Fruit fly (Drosophila melanogaster) whole organism, embryonic: ENCODE measurements around the gene CG34135.
A peak's percentile ranks its signal among the peaks of the same experiment; 100 is the strongest.

Experiments used
- Abd-B ChIP-seq: fragments of 200-800 bp; sonication (Bioruptor generic); optimal IDR thresholded peaks from 2 replicates; lab custom pipeline; 2018; ENCODE audit warnings: missing biosample characterization, mild to moderate bottlenecking, missing genetic modification characterization, moderate library complexity
- Atf6 ChIP-seq: fragments of 200-800 bp; sonication (Bioruptor generic); IDR thresholded peaks from 2 replicates; pipeline ENCODE4 v1.3.6; 2022; ENCODE audit warnings: missing biosample characterization, missing genetic modification characterization
- B-H1 ChIP-seq: fragments of 200-800 bp; sonication (Bioruptor generic); IDR thresholded peaks from 3 replicates; pipeline ENCODE4 v1.3.6; 2022; ENCODE audit warnings: missing biosample characterization, missing genetic modification characterization
- CG10321 ChIP-seq: fragments of 200-800 bp; sonication (Bioruptor generic); IDR thresholded peaks from 2 replicates; pipeline ENCODE4 v1.3.6; 2022; ENCODE audit warnings: missing biosample characterization, missing genetic modification characterization
- CG13123 ChIP-seq: fragments of 200-800 bp; sonication (Bioruptor generic); optimal IDR thresholded peaks from 2 replicates; lab custom pipeline; 2016; ENCODE audit warnings: missing biosample characterization, missing genetic modification characterization
- CG13424 ChIP-seq: fragments of 200-800 bp; sonication (Bioruptor generic); optimal IDR thresholded peaks from 2 replicates; lab custom pipeline; 2019; ENCODE audit warnings: missing biosample characterization, mild to moderate bottlenecking, missing genetic modification characterization, moderate library complexity
- CG13624 ChIP-seq: fragments of 200-800 bp; sonication (Bioruptor generic); optimal IDR thresholded peaks from 2 replicates; lab custom pipeline; 2016; ENCODE audit warnings: missing biosample characterization, missing genetic modification characterization
- CG13775 ChIP-seq: fragments of 200-800 bp; sonication (Bioruptor generic); optimal IDR thresholded peaks from 3 replicates; lab custom pipeline; 2017; ENCODE audit warnings: missing biosample characterization, mild to moderate bottlenecking, missing genetic modification characterization
- CG14441 ChIP-seq: fragments of 200-800 bp; sonication (Bioruptor generic); IDR thresholded peaks from 2 replicates; pipeline ENCODE4 v1.3.6; 2022; ENCODE audit warnings: missing biosample characterization, missing genetic modification characterization
- CG16815 ChIP-seq: fragments of 200-800 bp; sonication (Bioruptor generic); optimal IDR thresholded peaks from 3 replicates; lab custom pipeline; 2017; ENCODE audit warnings: missing biosample characterization, mild to moderate bottlenecking, missing genetic modification characterization
- CG17802 ChIP-seq: fragments of 200-800 bp; sonication (Bioruptor generic); optimal IDR thresholded peaks from 2 replicates; lab custom pipeline; 2018; ENCODE audit warnings: missing biosample characterization, mild to moderate bottlenecking, missing genetic modification characterization, moderate library complexity
- CG1832 ChIP-seq: fragments of 200-800 bp; sonication (Bioruptor generic); optimal IDR thresholded peaks from 2 replicates; lab custom pipeline; 2017; ENCODE audit warnings: missing biosample characterization, mild to moderate bottlenecking, missing genetic modification characterization, inconsistent platforms
- CG2116 ChIP-seq: fragments of 200-800 bp; sonication (Bioruptor generic); optimal IDR thresholded peaks from 3 replicates; lab custom pipeline; 2018; ENCODE audit warnings: missing biosample characterization, mild to moderate bottlenecking, missing genetic modification characterization
- CG2875 ChIP-seq: fragments of 200-800 bp; sonication (Bioruptor generic); optimal IDR thresholded peaks from 2 replicates; lab custom pipeline; 2017; ENCODE audit warnings: missing biosample characterization, mild to moderate bottlenecking, missing genetic modification characterization, missing genetic modification reagents
- CG30020 ChIP-seq: fragments of 200-800 bp; optimal IDR thresholded peaks from 2 replicates; lab custom pipeline; 2019; ENCODE audit warnings: missing biosample characterization, mild to moderate bottlenecking, missing genetic modification characterization, moderate library complexity
- CG3838 ChIP-seq: fragments of 200-800 bp; sonication (Bioruptor generic); optimal IDR thresholded peaks from 3 replicates; lab custom pipeline; 2016; ENCODE audit warnings: missing biosample characterization, missing genetic modification characterization
- CG4854 ChIP-seq: fragments of 200-800 bp; sonication (Bioruptor generic); optimal IDR thresholded peaks from 2 replicates; lab custom pipeline; 2016; ENCODE audit warnings: missing biosample characterization, missing genetic modification characterization, inconsistent platforms
- CG5953 ChIP-seq: fragments of 200-800 bp; sonication (Bioruptor generic); IDR thresholded peaks from 2 replicates; pipeline ENCODE4 v1.3.6; 2022; ENCODE audit warnings: missing biosample characterization, missing genetic modification characterization
- CG7372 ChIP-seq: fragments of 200-800 bp; sonication (Bioruptor generic); IDR thresholded peaks from 2 replicates; pipeline ENCODE4 v1.3.6; 2022; ENCODE audit warnings: missing biosample characterization, missing genetic modification characterization
- CG8281 ChIP-seq: fragments of 200-800 bp; sonication (Bioruptor generic); optimal IDR thresholded peaks from 2 replicates; lab custom pipeline; 2018; ENCODE audit warnings: missing biosample characterization, mild to moderate bottlenecking, missing genetic modification characterization, moderate library complexity
- CG8359 ChIP-seq: fragments of 200-800 bp; sonication (Bioruptor generic); optimal IDR thresholded peaks from 2 replicates; lab custom pipeline; 2017; ENCODE audit warnings: missing biosample characterization, mild to moderate bottlenecking, missing genetic modification characterization, borderline replicate concordance
- CG8924 ChIP-seq: fragments of 200-800 bp; optimal IDR thresholded peaks from 3 replicates; lab custom pipeline; 2019; ENCODE audit warnings: missing biosample characterization, mild to moderate bottlenecking, missing genetic modification characterization, moderate library complexity
- CG8944 ChIP-seq: fragments of 200-800 bp; sonication (Bioruptor generic); optimal IDR thresholded peaks from 3 replicates; lab custom pipeline; 2016; ENCODE audit warnings: missing biosample characterization, missing genetic modification characterization
- CG9817 ChIP-seq: fragments of 200-800 bp; sonication (Bioruptor generic); optimal IDR thresholded peaks from 2 replicates; lab custom pipeline; 2018; ENCODE audit warnings: missing biosample characterization, mild to moderate bottlenecking, missing genetic modification characterization, moderate library complexity
- D19B ChIP-seq: fragments of 200-800 bp; sonication (Bioruptor generic); optimal IDR thresholded peaks from 2 replicates; lab custom pipeline; 2017; ENCODE audit warnings: missing biosample characterization, mild to moderate bottlenecking, missing genetic modification characterization
- Hsf ChIP-seq: fragments of 200-800 bp; sonication (Bioruptor generic); optimal IDR thresholded peaks from 3 replicates; lab custom pipeline; 2016; ENCODE audit warnings: missing biosample characterization, missing genetic modification characterization
- Mad ChIP-seq: fragments of 200-800 bp; sonication (Bioruptor generic); optimal IDR thresholded peaks from 2 replicates; lab custom pipeline; 2016; ENCODE audit warnings: missing biosample characterization, missing genetic modification characterization
- NFAT ChIP-seq: fragments of 200-800 bp; sonication (Bioruptor generic); IDR thresholded peaks from 2 replicates; pipeline ENCODE4 v1.3.6; 2022; ENCODE audit warnings: missing biosample characterization, missing genetic modification characterization
- Neu2 ChIP-seq: fragments of 200-800 bp; sonication (Bioruptor generic); optimal IDR thresholded peaks from 3 replicates; lab custom pipeline; 2016; ENCODE audit warnings: missing biosample characterization, missing genetic modification characterization, borderline replicate concordance
- NfI ChIP-seq: fragments of 200-800 bp; sonication (Bioruptor generic); optimal IDR thresholded peaks from 3 replicates; lab custom pipeline; 2018; ENCODE audit warnings: missing biosample characterization, mild to moderate bottlenecking, missing genetic modification characterization, moderate library complexity
- Oaz ChIP-seq: fragments of 200-800 bp; sonication (Bioruptor generic); IDR thresholded peaks from 2 replicates; pipeline ENCODE4 v1.3.6; 2022; ENCODE audit warnings: missing biosample characterization, missing genetic modification characterization
- Optix ChIP-seq: fragments of 200-800 bp; sonication (Bioruptor generic); IDR thresholded peaks from 3 replicates; pipeline ENCODE4 v1.3.6; 2022; ENCODE audit warnings: missing biosample characterization, missing genetic modification characterization
- Pdp1 ChIP-seq, 2 experiments: fragments of 200-800 bp; sonication (Bioruptor generic); optimal IDR thresholded peaks; 3 replicates each; lab custom pipeline; 2016; ENCODE audit warnings: missing biosample characterization in 2 of 2, missing genetic modification characterization in 2 of 2, mild to moderate bottlenecking in 1 of 2, moderate library complexity in 1 of 2
- Sox102F ChIP-seq: fragments of 200-800 bp; sonication (Bioruptor generic); optimal IDR thresholded peaks from 2 replicates; lab custom pipeline; 2018; ENCODE audit warnings: missing biosample characterization, mild to moderate bottlenecking, missing genetic modification characterization, moderate library complexity
- Tbp ChIP-seq: fragments of >200 bp; optimal IDR thresholded peaks from 2 replicates; lab custom pipeline; 2018; ENCODE audit warnings: missing biosample characterization, missing genetic modification characterization
- Xbp1 ChIP-seq: fragments of 200-800 bp; sonication (Bioruptor generic); optimal IDR thresholded peaks from 3 replicates; lab custom pipeline; 2016; ENCODE audit warnings: missing biosample characterization, mild to moderate bottlenecking, missing genetic modification characterization
- ac ChIP-seq: fragments of 200-800 bp; sonication (Bioruptor generic); optimal IDR thresholded peaks from 3 replicates; lab custom pipeline; 2017; ENCODE audit warnings: missing biosample characterization, mild to moderate bottlenecking, missing genetic modification characterization
- ap ChIP-seq: fragments of 200-800 bp; sonication (Bioruptor generic); IDR thresholded peaks from 2 replicates; pipeline ENCODE4 v1.3.6; 2022; ENCODE audit warnings: missing biosample characterization, missing genetic modification characterization
- crp ChIP-seq, 2 experiments: fragments of 200-800 bp; sonication (Bioruptor generic); optimal IDR thresholded peaks; 2 replicates in 1 of 2; 3 replicates in 1 of 2; lab custom pipeline; 2017; ENCODE audit warnings: missing biosample characterization in 2 of 2, missing genetic modification characterization in 2 of 2, mild to moderate bottlenecking in 1 of 2, moderate library complexity in 1 of 2
- kni ChIP-seq: fragments of 200-800 bp; sonication (Bioruptor generic); optimal IDR thresholded peaks from 3 replicates; lab custom pipeline; 2017; ENCODE audit warnings: mild to moderate bottlenecking, missing biosample characterization, missing genetic modification reagents, missing genetic modification characterization
- knrl ChIP-seq: fragments of 200-800 bp; sonication (Bioruptor generic); IDR thresholded peaks from 3 replicates; pipeline ENCODE4 v1.3.6; 2022; ENCODE audit warnings: missing biosample characterization, missing genetic modification characterization; ENCODE audit not compliant: partially characterized antibody
- odd ChIP-seq: fragments of 200-800 bp; sonication (Bioruptor generic); optimal IDR thresholded peaks from 2 replicates; lab custom pipeline; 2017; ENCODE audit warnings: missing biosample characterization, mild to moderate bottlenecking, missing genetic modification characterization
- onecut ChIP-seq: fragments of 200-800 bp; sonication (Bioruptor generic); IDR thresholded peaks from 2 replicates; pipeline ENCODE4 v1.3.6; 2022; ENCODE audit warnings: missing biosample characterization, missing genetic modification characterization
- phol ChIP-seq: fragments of 200-800 bp; sonication (Bioruptor generic); optimal IDR thresholded peaks from 3 replicates; lab custom pipeline; 2018; ENCODE audit warnings: missing biosample characterization, mild to moderate bottlenecking, missing genetic modification characterization, moderate library complexity
- salm ChIP-seq: fragments of 200-800 bp; sonication (Bioruptor generic); optimal IDR thresholded peaks from 2 replicates; lab custom pipeline; 2018; ENCODE audit warnings: missing biosample characterization, mild to moderate bottlenecking, missing genetic modification characterization
- shn ChIP-seq: fragments of 200-800 bp; sonication (Bioruptor generic); optimal IDR thresholded peaks from 3 replicates; lab custom pipeline; 2016; ENCODE audit warnings: missing biosample characterization, missing genetic modification characterization
- slp2 ChIP-seq: fragments of 200-800 bp; sonication (Bioruptor generic); optimal IDR thresholded peaks from 2 replicates; lab custom pipeline; 2016; ENCODE audit warnings: missing biosample characterization, missing genetic modification characterization
- sqz ChIP-seq: fragments of 200-800 bp; sonication (Bioruptor generic); optimal IDR thresholded peaks from 3 replicates; lab custom pipeline; 2018; ENCODE audit warnings: missing biosample characterization, mild to moderate bottlenecking, missing genetic modification characterization
- trem ChIP-seq: fragments of 200-800 bp; optimal IDR thresholded peaks from 3 replicates; lab custom pipeline; 2019; ENCODE audit warnings: missing biosample characterization, mild to moderate bottlenecking, missing genetic modification characterization, moderate library complexity
- vfl ChIP-seq: fragments of 200-800 bp; sonication (Bioruptor generic); optimal IDR thresholded peaks from 2 replicates; lab custom pipeline; 2016; ENCODE audit warnings: missing biosample characterization, missing genetic modification characterization

CG34135 gene

DNA sequence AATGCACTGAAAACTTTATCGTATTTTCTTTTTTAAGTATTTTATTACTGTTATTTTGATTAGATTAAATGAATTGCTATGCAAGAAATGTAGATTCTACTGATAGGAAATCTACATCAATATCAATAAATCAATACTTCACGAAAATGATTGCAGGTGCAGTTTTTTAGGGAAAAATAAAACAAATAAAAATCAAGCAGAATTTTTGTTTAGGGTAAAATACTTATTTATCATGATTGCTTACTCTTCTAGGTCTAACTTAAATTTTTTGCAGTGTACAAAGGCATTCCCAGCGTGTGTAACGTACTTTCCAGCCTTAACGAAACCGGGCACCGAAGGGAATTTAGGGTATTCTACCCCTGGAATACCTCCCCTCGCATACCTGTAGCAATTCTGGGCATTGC lies 40.5 kb upstream of the CG34135 start (continued):
- TF ChIP-seq CG14441 (GFP tag; lab: Robert Waterston, UW) = peak; percentile 6; the same call in 1 of the 2 replicates
- peak; percentile 49 for TF ChIP-seq CG2116
- peak; percentile 34 for TF ChIP-seq Atf6 (GFP tag; lab: Robert Waterston, UW)
- no peak for TF ChIP-seq B-H1 (GFP tag; lab: Robert Waterston, UW)
- peak; percentile 64 for TF ChIP-seq onecut
- peak; percentile 41 for TF ChIP-seq odd (GFP tag; lab: Kevin White, UChicago)
- TF ChIP-seq CG13624 = peak; percentile 20
- peak; percentile 92 for TF ChIP-seq ac
- TF ChIP-seq CG16815 (GFP tag; lab: Kevin White, UChicago) = peak; percentile 89
- TF ChIP-seq sqz = peak; percentile 60
- TF ChIP-seq slp2 (GFP tag; lab: Kevin White, UChicago) = peak; percentile 61
- TF ChIP-seq Pdp1 (GFP tag; optimal IDR thresholded peaks at IDR 0.05; lab: Kevin White, UChicago) = peak; percentile 36 to 57
- TF ChIP-seq CG8359 (GFP tag; lab: Kevin White, UChicago) = peak; percentile 88
- no peak for TF ChIP-seq Oaz (GFP tag; lab: Robert Waterston, UW)
- TF ChIP-seq CG13424 = peak; percentile 77
- peak; percentile 19 for TF ChIP-seq CG13123 (GFP tag; lab: Kevin White, UChicago)
- peak; percentile 91 for TF ChIP-seq trem (tag; lab: Kevin White, UChicago)
- TF ChIP-seq kni (GFP tag; lab: Kevin White, UChicago) = no peak
- peak; percentile 47 for TF ChIP-seq Abd-B (GFP tag; lab: Kevin White, UChicago)
- TF ChIP-seq Hsf (GFP tag; lab: Kevin White, UChicago) = peak; percentile 67
- TF ChIP-seq CG8924 (tag; lab: Kevin White, UChicago) = peak; percentile 90
- TF ChIP-seq Neu2 (GFP tag; lab: Kevin White, UChicago) = peak; percentile 25
- peak; percentile 89 for TF ChIP-seq phol (tag; lab: Kevin White, UChicago)
- TF ChIP-seq Tbp (GFP tag; lab: Kevin White, UChicago) = no peak
- peak; percentile 60 for TF ChIP-seq vfl
- peak; percentile 54 for TF ChIP-seq CG8944 (GFP tag; lab: Kevin White, UChicago)
- no peak for TF ChIP-seq CG7372 (GFP tag; lab: Robert Waterston, UW)
- TF ChIP-seq CG13775 (GFP tag; lab: Kevin White, UChicago) = peak; percentile 88
- TF ChIP-seq crp (GFP tag; optimal IDR thresholded peaks at IDR 0.05; lab: Kevin White, UChicago) = peak; percentile 6 to 26
- TF ChIP-seq CG2875 (GFP tag; lab: Kevin White, UChicago) = peak; percentile 64
- TF ChIP-seq CG3838 (GFP tag; lab: Kevin White, UChicago) = peak; percentile 27
- no peak for TF ChIP-seq CG1832 (GFP tag; lab: Kevin White, UChicago)
- TF ChIP-seq salm (tag; lab: Kevin White, UChicago) = peak; percentile 59
- peak; percentile 41 for TF ChIP-seq CG4854
- TF ChIP-seq Xbp1 (GFP tag; lab: Kevin White, UChicago) = peak; percentile 71
- no peak for TF ChIP-seq CG10321 (GFP tag; lab: Robert Waterston, UW)
- TF ChIP-seq CG5953 (GFP tag; lab: Robert Waterston, UW) = no peak
- no peak for TF ChIP-seq Mad (GFP tag; lab: Kevin White, UChicago)
- TF ChIP-seq NfI = peak; percentile 32
- TF ChIP-seq ap (GFP tag; lab: Robert Waterston, UW) = no peak
- TF ChIP-seq CG30020 (tag; lab: Kevin White, UChicago) = peak; percentile 60
- no peak for TF ChIP-seq knrl (GFP tag; lab: Robert Waterston, UW)
- no peak for TF ChIP-seq shn
- no peak for TF ChIP-seq Optix (GFP tag; lab: Robert Waterston, UW)
- no peak for TF ChIP-seq D19B (GFP tag; lab: Kevin White, UChicago)
- TF ChIP-seq Sox102F = peak; percentile 54
- TF ChIP-seq CG17802 (tag; lab: Kevin White, UChicago) = no peak
- TF ChIP-seq CG8281 (tag; lab: Kevin White, UChicago) = peak; percentile 68
- no peak for TF ChIP-seq CG9817 (tag; lab: Kevin White, UChicago)
- TF ChIP-seq NFAT (GFP tag; lab: Robert Waterston, UW) = no peak
- TF ChIP-seq, all 482 proteins: peak for 253
